Worm (Caenorhabditis elegans) whole organism, L4/young adult: Measurements from ENCODE around the gene irld-65.

Source experiments
- W03F9.2 ChIP-seq: fragments of 150-350 bp; optimal IDR thresholded peaks from 2 replicates; lab custom pipeline; 2014; ENCODE audit warnings: missing biosample characterization, missing genetic modification characterization
- dao-5 ChIP-seq: sonication (generic microtip); optimal IDR thresholded peaks from 2 replicates; lab custom pipeline; 2016; ENCODE audit warnings: missing genotype, missing genetic modification characterization, moderate library complexity, missing compliant biosample characterization
- him-1 ChIP-seq: sonication (generic microtip); optimal IDR thresholded peaks from 2 replicates; lab custom pipeline; 2016; ENCODE audit warnings: missing genotype, missing genetic modification reagents, missing genetic modification characterization, missing compliant biosample characterization

ce11 chrII:2925806-2926558, 11.8 kb downstream of the irld-65 start:
- no peak for TF ChIP-seq him-1 (tag; lab: Kevin White, UChicago)
- TF ChIP-seq W03F9.2 (tag; lab: Kevin White, UChicago) = no peak
- no peak for TF ChIP-seq dao-5
